Fruit fly (Drosophila melanogaster): ENCODE measurements around the gene CG14630.

CG14630 gene

dm6 chrX:1031196-1031595 is at the start of gene CG14630:
CG14630 (plus strand) TSS chrX:1031496.
- TF ChIP-seq insv (optimal IDR thresholded peaks at IDR 0.05) (no peak), ttk (optimal IDR thresholded peaks at IDR 0.05) (no peak), psq (optimal IDR thresholded peaks at IDR 0.05) (no peak), h (optimal IDR thresholded peaks at IDR 0.05) (no peak), Sin3A (optimal IDR thresholded peaks at IDR 0.05) (no peak), Myc (optimal IDR thresholded peaks at IDR 0.05) (no peak)

- TF ChIP-seq psq (optimal IDR thresholded peaks at IDR 0.05) (no peak), h (optimal IDR thresholded peaks at IDR 0.05) (no peak), ttk (optimal IDR thresholded peaks at IDR 0.05) (no peak)
Observed at dm6 chrX:985911-986310, 45.4 kb upstream of the CG14630 start.

- TF ChIP-seq psq (optimal IDR thresholded peaks at IDR 0.05) (no peak), ttk (optimal IDR thresholded peaks at IDR 0.05) (no peak), Sin3A (optimal IDR thresholded peaks at IDR 0.05) (no peak), h (optimal IDR thresholded peaks at IDR 0.05) (no peak), insv (optimal IDR thresholded peaks at IDR 0.05) (no peak), Myc (optimal IDR thresholded peaks at IDR 0.05) (no peak)
Observed at dm6 chrX:990218-990617, 41.1 kb upstream of the CG14630 start, which contains the start of gene CG18823. CG18823 (plus strand) TSS chrX:990518.

dm6 chrX:998884-999283 is 32.4 kb upstream of the CG14630 start:
- TF ChIP-seq Myc (optimal IDR thresholded peaks at IDR 0.05) (no peak), h (optimal IDR thresholded peaks at IDR 0.05) (no peak), ttk (optimal IDR thresholded peaks at IDR 0.05) (no peak), Sin3A (optimal IDR thresholded peaks at IDR 0.05) (no peak), insv (optimal IDR thresholded peaks at IDR 0.05) (no peak), psq (optimal IDR thresholded peaks at IDR 0.05) (no peak)

dm6 chrX:1006182-1006581 is 25.1 kb upstream of the CG14630 start:
- TF ChIP-seq ttk (optimal IDR thresholded peaks at IDR 0.05) (no peak), h (optimal IDR thresholded peaks at IDR 0.05) (no peak)

dm6 chrX:1009468-1010259 is 21.6 kb upstream of the CG14630 start:
- no peak for TF ChIP-seq psq (optimal IDR thresholded peaks at IDR 0.05)

- no peak for TF ChIP-seq insv (optimal IDR thresholded peaks at IDR 0.05)
- no peak for TF ChIP-seq ttk (optimal IDR thresholded peaks at IDR 0.05)
- no peak for TF ChIP-seq Sin3A (optimal IDR thresholded peaks at IDR 0.05)
- no peak for TF ChIP-seq psq (optimal IDR thresholded peaks at IDR 0.05)
- no peak for TF ChIP-seq h (optimal IDR thresholded peaks at IDR 0.05)
- no peak for TF ChIP-seq Myc (optimal IDR thresholded peaks at IDR 0.05)
Observed at dm6 chrX:1011543-1012085, 19.7 kb upstream of the CG14630 start, which contains the start of the genes TfIIA-S-2 and CG14631. TfIIA-S-2 (minus strand) TSS chrX:1011643. CG14631 (plus strand) TSS chrX:1012035.

- no peak for TF ChIP-seq Sin3A (optimal IDR thresholded peaks at IDR 0.05)
- TF ChIP-seq insv (optimal IDR thresholded peaks at IDR 0.05), result no peak
- no peak for TF ChIP-seq h (optimal IDR thresholded peaks at IDR 0.05)
- no peak for TF ChIP-seq Myc (optimal IDR thresholded peaks at IDR 0.05)
- TF ChIP-seq ttk (optimal IDR thresholded peaks at IDR 0.05), result no peak
- no peak for TF ChIP-seq psq (optimal IDR thresholded peaks at IDR 0.05)
Observed at dm6 chrX:1026511-1026910, 4.8 kb upstream of the CG14630 start, which contains the start of the genes CG32814, CG11638 and CG3021. CG32814 (minus strand) TSS chrX:1026700. CG11638 (minus strand) TSS chrX:1026703. CG3021 (plus strand) TSS chrX:1026791.

- no peak for TF ChIP-seq psq (optimal IDR thresholded peaks at IDR 0.05)
- TF ChIP-seq Myc (optimal IDR thresholded peaks at IDR 0.05), result no peak
- no peak for TF ChIP-seq ttk (optimal IDR thresholded peaks at IDR 0.05)
- no peak for TF ChIP-seq h (optimal IDR thresholded peaks at IDR 0.05)
- no peak for TF ChIP-seq Sin3A (optimal IDR thresholded peaks at IDR 0.05)
- no peak for TF ChIP-seq insv (optimal IDR thresholded peaks at IDR 0.05)
Observed at dm6 chrX:1030478-1030877, 818 bp upstream of the CG14630 start, which contains the start of the genes Cdc45 and Rpp21. Cdc45 (minus strand) TSS chrX:1030556. Rpp21 (plus strand) TSS chrX:1030758.

- TF ChIP-seq h (optimal IDR thresholded peaks at IDR 0.05), result no peak
Observed at dm6 chrX:1033066-1033465, 1.8 kb downstream of the CG14630 start.

dm6 chrX:1041407-1042038 is 10.2 kb downstream of the CG14630 start:
- TF ChIP-seq psq (optimal IDR thresholded peaks at IDR 0.05), result no peak

- TF ChIP-seq Sin3A (optimal IDR thresholded peaks at IDR 0.05), result no peak
- TF ChIP-seq ttk (optimal IDR thresholded peaks at IDR 0.05), result no peak
- TF ChIP-seq insv (optimal IDR thresholded peaks at IDR 0.05), result no peak
- TF ChIP-seq psq (optimal IDR thresholded peaks at IDR 0.05), result no peak
- TF ChIP-seq h (optimal IDR thresholded peaks at IDR 0.05), result no peak
- TF ChIP-seq Myc (optimal IDR thresholded peaks at IDR 0.05), result no peak
Observed at dm6 chrX:1045924-1046323, 14.6 kb downstream of the CG14630 start, which contains the start of gene CG42259. CG42259 (plus strand) TSS chrX:1046224.

dm6 chrX:1047695-1048094 is 16.4 kb downstream of the CG14630 start:
- TF ChIP-seq psq (optimal IDR thresholded peaks at IDR 0.05) (no peak), ttk (optimal IDR thresholded peaks at IDR 0.05) (no peak), h (optimal IDR thresholded peaks at IDR 0.05) (no peak), Sin3A (optimal IDR thresholded peaks at IDR 0.05) (no peak), Myc (optimal IDR thresholded peaks at IDR 0.05) (no peak), insv (optimal IDR thresholded peaks at IDR 0.05) (no peak)

Measured in Kc167 (cell line).